Worm (Caenorhabditis elegans): Measurements from ENCODE around the gene sri-30.

DNA sequence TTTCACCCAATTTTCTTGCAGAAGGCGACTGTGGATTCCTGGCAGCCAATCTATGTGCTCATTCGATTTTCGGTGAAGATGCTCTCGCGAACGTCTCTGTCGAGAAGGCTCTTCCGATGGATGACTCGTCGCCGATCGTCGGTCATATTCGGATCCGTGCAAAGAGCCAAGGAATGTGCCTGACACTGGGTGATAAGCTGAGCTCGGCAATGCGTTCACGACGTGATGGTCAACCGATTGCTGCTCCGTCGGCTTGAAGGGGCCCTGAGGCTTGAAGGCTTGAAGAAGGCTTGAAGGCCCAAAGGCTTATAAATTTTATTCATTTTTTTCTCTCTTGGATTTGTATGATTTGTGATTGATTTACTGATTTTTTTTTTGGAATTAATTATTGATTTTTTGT, 41.2 kb downstream of the sri-30 start:
- TF ChIP-seq klf-2 (GFP tag; conservative IDR thresholded peaks at IDR 0.05), result no peak
- TF ChIP-seq ref-1 (GFP tag; conservative IDR thresholded peaks at IDR 0.05), result no peak
- no peak for TF ChIP-seq flt-1 (GFP tag; IDR thresholded peaks at IDR 0.05)
- TF ChIP-seq T22C8.4 (GFP tag; IDR thresholded peaks at IDR 0.05), result no peak
- no peak for TF ChIP-seq ztf-23 (GFP tag; IDR thresholded peaks at IDR 0.05)
- TF ChIP-seq med-1 (GFP tag; optimal IDR thresholded peaks at IDR 0.05; ENCODE audit: insufficient read depth), result no peak

Measured in whole organism, midembryonic.